Fruit fly (Drosophila melanogaster) whole organism, embryonic: ENCODE measurements around the gene CG3032.

Experiments
- Bgb ChIP-seq: fragments of 200-800 bp; sonication (Bioruptor generic); IDR thresholded peaks from 2 replicates; pipeline ENCODE4 v1.3.6; 2022; ENCODE audit warnings: missing biosample characterization, missing genetic modification characterization; ENCODE audit not compliant: partially characterized antibody
- CG10565 ChIP-seq: fragments of 200-800 bp; sonication (Bioruptor generic); optimal IDR thresholded peaks from 3 replicates; lab custom pipeline; 2016; ENCODE audit warnings: missing biosample characterization, mild to moderate bottlenecking, missing genetic modification characterization
- CG10654 ChIP-seq: fragments of 200-800 bp; sonication (Bioruptor generic); optimal IDR thresholded peaks from 2 replicates; lab custom pipeline; 2016; ENCODE audit warnings: missing biosample characterization, missing genetic modification characterization
- CG11723 ChIP-seq: fragments of 200-800 bp; sonication (Bioruptor generic); optimal IDR thresholded peaks from 2 replicates; lab custom pipeline; 2017; ENCODE audit warnings: missing biosample characterization, mild to moderate bottlenecking, missing genetic modification characterization
- CG12155 ChIP-seq: fragments of 200-800 bp; sonication (Bioruptor generic); optimal IDR thresholded peaks from 3 replicates; lab custom pipeline; 2016; ENCODE audit warnings: missing biosample characterization, missing genetic modification characterization
- CG12659 ChIP-seq: fragments of 200-800 bp; sonication (Bioruptor generic); optimal IDR thresholded peaks from 3 replicates; lab custom pipeline; 2017; ENCODE audit warnings: mild to moderate bottlenecking, missing biosample characterization, missing genetic modification reagents, missing genetic modification characterization
- CG12744 ChIP-seq: fragments of 200-800 bp; sonication (Bioruptor generic); optimal IDR thresholded peaks from 2 replicates; lab custom pipeline; 2016; ENCODE audit warnings: missing biosample characterization, missing genetic modification characterization
- CG14965 ChIP-seq: fragments of 200-800 bp; sonication (Bioruptor generic); optimal IDR thresholded peaks from 2 replicates; lab custom pipeline; 2016; ENCODE audit warnings: missing biosample characterization, missing genetic modification characterization, borderline replicate concordance
- CG15696 ChIP-seq: fragments of 200-800 bp; sonication (Bioruptor generic); optimal IDR thresholded peaks from 2 replicates; lab custom pipeline; 2019; ENCODE audit warnings: missing biosample characterization, mild to moderate bottlenecking, missing genetic modification characterization, moderate library complexity
- CG2116 ChIP-seq: fragments of 200-800 bp; sonication (Bioruptor generic); optimal IDR thresholded peaks from 3 replicates; lab custom pipeline; 2018; ENCODE audit warnings: missing biosample characterization, mild to moderate bottlenecking, missing genetic modification characterization
- CG2199 ChIP-seq: fragments of 200-800 bp; sonication (Bioruptor generic); IDR thresholded peaks from 3 replicates; pipeline ENCODE4 v1.3.6; 2022; ENCODE audit warnings: missing biosample characterization, missing genetic modification characterization
- CG2678 ChIP-seq: fragments of 200-800 bp; sonication (Bioruptor generic); optimal IDR thresholded peaks from 3 replicates; lab custom pipeline; 2019; ENCODE audit warnings: missing biosample characterization, mild to moderate bottlenecking, missing genetic modification characterization, moderate library complexity
- CG30020 ChIP-seq: fragments of 200-800 bp; optimal IDR thresholded peaks from 2 replicates; lab custom pipeline; 2019; ENCODE audit warnings: missing biosample characterization, mild to moderate bottlenecking, missing genetic modification characterization, moderate library complexity
- CG3065 ChIP-seq: fragments of 200-800 bp; sonication (Bioruptor generic); optimal IDR thresholded peaks from 2 replicates; lab custom pipeline; 2016; ENCODE audit warnings: missing biosample characterization, missing genetic modification characterization
- CG3163 ChIP-seq: fragments of 200-800 bp; sonication (Bioruptor generic); optimal IDR thresholded peaks from 3 replicates; lab custom pipeline; 2016; ENCODE audit warnings: missing biosample characterization, missing genetic modification characterization
- CG4328 ChIP-seq: fragments of 200-800 bp; sonication (Bioruptor generic); optimal IDR thresholded peaks from 3 replicates; lab custom pipeline; 2017; ENCODE audit warnings: missing biosample characterization, missing genetic modification reagents, missing genetic modification characterization
- CG5180 ChIP-seq: fragments of 200-800 bp; sonication (Bioruptor generic); optimal IDR thresholded peaks from 3 replicates; lab custom pipeline; 2017; ENCODE audit warnings: missing biosample characterization, missing genetic modification characterization, mild to moderate bottlenecking, moderate library complexity, missing genetic modification reagents
- CG5953 ChIP-seq: fragments of 200-800 bp; sonication (Bioruptor generic); IDR thresholded peaks from 2 replicates; pipeline ENCODE4 v1.3.6; 2022; ENCODE audit warnings: missing biosample characterization, missing genetic modification characterization
- CG6272 ChIP-seq: fragments of 200-800 bp; sonication (Bioruptor generic); IDR thresholded peaks from 2 replicates; pipeline ENCODE4 v1.3.6; 2022; ENCODE audit warnings: missing biosample characterization, missing genetic modification characterization
- CG6654 ChIP-seq: fragments of 200-800 bp; sonication (Bioruptor generic); optimal IDR thresholded peaks from 2 replicates; lab custom pipeline; 2017; ENCODE audit warnings: missing biosample characterization, mild to moderate bottlenecking, missing genetic modification characterization
- CG8290 ChIP-seq, 3 experiments: fragments of 200-800 bp; sonication (Bioruptor generic); optimal IDR thresholded peaks; 2 replicates each; lab custom pipeline; 2016 to 2019; ENCODE audit warnings: missing biosample characterization in 3 of 3, missing genetic modification characterization in 3 of 3, mild to moderate bottlenecking in 2 of 3, moderate library complexity in 1 of 3
- CG9817 ChIP-seq: fragments of 200-800 bp; sonication (Bioruptor generic); optimal IDR thresholded peaks from 2 replicates; lab custom pipeline; 2018; ENCODE audit warnings: missing biosample characterization, mild to moderate bottlenecking, missing genetic modification characterization, moderate library complexity
- CHES-1-like ChIP-seq: fragments of 200-800 bp; sonication (Bioruptor generic); optimal IDR thresholded peaks from 2 replicates; lab custom pipeline; 2016; ENCODE audit warnings: missing biosample characterization, missing genetic modification characterization
- HHEX ChIP-seq: fragments of 200-800 bp; sonication (Bioruptor generic); optimal IDR thresholded peaks from 3 replicates; lab custom pipeline; 2017; ENCODE audit warnings: missing biosample characterization, mild to moderate bottlenecking, missing genetic modification characterization, missing genetic modification reagents
- Hsf ChIP-seq: fragments of 200-800 bp; sonication (Bioruptor generic); optimal IDR thresholded peaks from 3 replicates; lab custom pipeline; 2016; ENCODE audit warnings: missing biosample characterization, missing genetic modification characterization
- Mad ChIP-seq: fragments of 200-800 bp; sonication (Bioruptor generic); optimal IDR thresholded peaks from 2 replicates; lab custom pipeline; 2016; ENCODE audit warnings: missing biosample characterization, missing genetic modification characterization
- NK7.1 ChIP-seq: fragments of 200-800 bp; sonication (Bioruptor generic); optimal IDR thresholded peaks from 3 replicates; lab custom pipeline; 2016; ENCODE audit warnings: missing biosample characterization, missing genetic modification characterization
- Nf-YC ChIP-seq: fragments of 200-800 bp; optimal IDR thresholded peaks from 3 replicates; lab custom pipeline; 2019; ENCODE audit warnings: missing biosample characterization, mild to moderate bottlenecking, missing genetic modification characterization, moderate library complexity
- Ptx1 ChIP-seq: fragments of 200-800 bp; sonication (Bioruptor generic); IDR thresholded peaks from 2 replicates; pipeline ENCODE4 v1.3.6; 2022; ENCODE audit warnings: missing biosample characterization, missing genetic modification characterization
- Taf1 ChIP-seq: fragments of 200-800 bp; sonication (Bioruptor generic); IDR thresholded peaks from 2 replicates; pipeline ENCODE4 v1.3.6; 2022; ENCODE audit warnings: missing biosample characterization, missing genetic modification characterization
- ab ChIP-seq: fragments of 200-800 bp; sonication (Bioruptor generic); optimal IDR thresholded peaks from 2 replicates; lab custom pipeline; 2016; ENCODE audit warnings: missing biosample characterization, missing genetic modification characterization
- ci ChIP-seq: fragments of 200-800 bp; sonication (Bioruptor generic); IDR thresholded peaks from 3 replicates; pipeline ENCODE4 v1.3.6; 2022; ENCODE audit warnings: missing biosample characterization, missing genetic modification characterization
- dysf ChIP-seq: fragments of 200-800 bp; sonication (Bioruptor generic); IDR thresholded peaks from 3 replicates; pipeline ENCODE4 v1.3.6; 2022; ENCODE audit warnings: missing biosample characterization, missing genetic modification characterization
- ewg ChIP-seq: fragments of 200-800 bp; sonication (Bioruptor generic); optimal IDR thresholded peaks from 3 replicates; lab custom pipeline; 2017; ENCODE audit warnings: mild to moderate bottlenecking, missing biosample characterization, missing genetic modification reagents, missing genetic modification characterization
- gcm2 ChIP-seq: fragments of 200-800 bp; sonication (Bioruptor generic); optimal IDR thresholded peaks from 2 replicates; lab custom pipeline; 2016; ENCODE audit warnings: missing biosample characterization, missing genetic modification characterization
- gfzf ChIP-seq: fragments of 200-800 bp; sonication (Bioruptor generic); optimal IDR thresholded peaks from 2 replicates; lab custom pipeline; 2016; ENCODE audit warnings: missing biosample characterization, mild to moderate bottlenecking, missing genetic modification characterization, moderate library complexity
- gsb-n ChIP-seq: fragments of 200-800 bp; sonication (Bioruptor generic); optimal IDR thresholded peaks from 3 replicates; lab custom pipeline; 2018; ENCODE audit warnings: missing biosample characterization, mild to moderate bottlenecking, missing genetic modification characterization
- hkb ChIP-seq, 2 experiments: fragments of 200-800 bp in 1 of 2; fragments of >200 bp in 1 of 2; sonication (Bioruptor generic) in 1 of 2; IDR thresholded peaks in 1 of 2; optimal IDR thresholded peaks in 1 of 2; 2 replicates each; pipeline versions ENCODE4 v1.3.6 to Lab custom; 2017 to 2022; ENCODE audit warnings: missing biosample characterization in 1 of 2, missing genetic modification characterization in 1 of 2
- ind ChIP-seq: fragments of 200-800 bp; sonication (Bioruptor generic); optimal IDR thresholded peaks from 3 replicates; lab custom pipeline; 2016; ENCODE audit warnings: missing biosample characterization, missing genetic modification characterization
- insv ChIP-seq, 2 experiments: fragments of 200-800 bp; sonication (Bioruptor generic); optimal IDR thresholded peaks; 3 replicates each; lab custom pipeline; 2016 to 2018; ENCODE audit warnings: missing biosample characterization in 2 of 2, missing genetic modification characterization in 2 of 2
- kah ChIP-seq: fragments of 200-800 bp; sonication (Bioruptor generic); optimal IDR thresholded peaks from 2 replicates; lab custom pipeline; 2018; ENCODE audit warnings: missing biosample characterization, mild to moderate bottlenecking, missing genetic modification characterization
- run ChIP-seq: fragments of 200-800 bp; sonication (Bioruptor generic); optimal IDR thresholded peaks from 3 replicates; lab custom pipeline; 2018; ENCODE audit warnings: missing biosample characterization, mild to moderate bottlenecking, missing genetic modification characterization
- salm ChIP-seq: fragments of 200-800 bp; sonication (Bioruptor generic); optimal IDR thresholded peaks from 2 replicates; lab custom pipeline; 2018; ENCODE audit warnings: missing biosample characterization, mild to moderate bottlenecking, missing genetic modification characterization
- schlank ChIP-seq: fragments of 200-800 bp; sonication (Bioruptor generic); optimal IDR thresholded peaks from 2 replicates; lab custom pipeline; 2018; ENCODE audit warnings: missing biosample characterization, mild to moderate bottlenecking, missing genetic modification characterization
- sd ChIP-seq: fragments of 200-800 bp; sonication (Bioruptor generic); optimal IDR thresholded peaks from 3 replicates; lab custom pipeline; 2018; ENCODE audit warnings: missing biosample characterization, mild to moderate bottlenecking, missing genetic modification characterization, moderate library complexity
- stc ChIP-seq: fragments of 200-800 bp; sonication (Bioruptor generic); IDR thresholded peaks from 2 replicates; pipeline ENCODE4 v1.3.6; 2022; ENCODE audit warnings: missing biosample characterization, missing genetic modification characterization
- tin ChIP-seq: fragments of 200-800 bp; sonication (Bioruptor generic); optimal IDR thresholded peaks from 3 replicates; lab custom pipeline; 2016; ENCODE audit warnings: missing biosample characterization, missing genetic modification characterization
- vvl ChIP-seq: fragments of 200-800 bp; sonication (Bioruptor generic); IDR thresholded peaks from 2 replicates; pipeline ENCODE4 v1.3.6; 2022; ENCODE audit warnings: missing biosample characterization, missing genetic modification characterization
- zen2 ChIP-seq: fragments of 200-800 bp; sonication (Bioruptor generic); IDR thresholded peaks from 3 replicates; pipeline ENCODE4 v1.3.6; 2022; ENCODE audit warnings: missing biosample characterization, missing genetic modification characterization; ENCODE audit not compliant: partially characterized antibody
- zfh1 ChIP-seq: fragments of 200-800 bp; sonication (Bioruptor generic); IDR thresholded peaks from 3 replicates; pipeline ENCODE4 v1.3.6; 2022; ENCODE audit warnings: missing biosample characterization, missing genetic modification characterization

Gene CG3032

DNA sequence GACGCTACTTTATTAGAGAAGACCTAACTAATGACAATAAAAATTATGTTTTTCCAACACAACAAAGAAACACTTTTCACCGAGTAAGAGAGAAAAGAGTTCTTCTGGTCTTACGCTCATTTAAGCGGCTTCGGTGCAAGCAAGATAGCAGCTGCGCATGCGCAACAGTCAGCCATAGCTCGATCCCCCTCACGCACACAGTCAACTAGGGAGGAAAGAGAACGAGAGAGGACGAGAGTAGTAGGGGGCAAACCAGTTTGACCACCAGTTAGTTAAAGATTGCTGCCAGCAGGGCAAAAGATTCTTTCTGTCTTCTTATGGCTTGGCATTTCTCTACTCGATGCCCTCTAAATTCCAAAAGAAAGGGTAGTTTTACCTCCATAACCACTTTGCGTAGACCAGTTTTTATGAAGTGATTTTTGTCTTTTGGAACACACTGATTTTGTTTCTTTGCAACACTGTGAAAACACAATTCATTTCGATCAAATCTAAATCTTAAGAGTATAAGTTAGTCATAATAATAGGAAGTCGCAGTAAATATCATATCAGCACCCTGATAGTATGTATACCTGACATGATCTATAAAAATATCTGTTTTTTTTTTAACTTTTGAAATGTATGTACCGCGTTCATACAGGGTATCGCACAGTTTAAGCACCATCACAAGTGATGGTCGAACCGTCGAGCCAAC lies 13.1 kb downstream of the CG3032 start (continued):
- TF ChIP-seq gfzf (GFP tag; lab: Kevin White, UChicago) (no peak), Mad (GFP tag; lab: Kevin White, UChicago) (no peak), ind (GFP tag; lab: Kevin White, UChicago) (peak; percentile 54), CG9817 (no peak), ab (no peak), CG11723 (no peak), hkb (optimal IDR thresholded peaks at IDR 0.05; lab: Kevin White, UChicago) (no peak), hkb (GFP tag; IDR thresholded peaks at IDR 0.05; lab: Robert Waterston, UW) (no peak), CG15696 (tag; lab: Kevin White, UChicago) (peak; percentile 38), tin (GFP tag; lab: Kevin White, UChicago) (peak; percentile 16), kah (GFP tag; lab: Kevin White, UChicago) (no peak), CG14965 (GFP tag; lab: Kevin White, UChicago) (no peak), dysf (no peak), CG4328 (no peak), schlank (tag; lab: Kevin White, UChicago) (no peak), CG2116 (no peak), CG2678 (tag; lab: Kevin White, UChicago) (peak; percentile 49), Taf1 (GFP tag; lab: Robert Waterston, UW) (no peak), Bgb (GFP tag; lab: Robert Waterston, UW) (peak; percentile 8; the same call in 1 of the 2 replicates), CG12155 (GFP tag; lab: Kevin White, UChicago) (peak; percentile 43), CHES-1-like (GFP tag; lab: Kevin White, UChicago) (no peak), zfh1 (GFP tag; lab: Robert Waterston, UW) (no peak), insv (GFP tag; optimal IDR thresholded peaks at IDR 0.05; lab: Kevin White, UChicago) (no peak), CG8290 (GFP tag; optimal IDR thresholded peaks at IDR 0.05; lab: Kevin White, UChicago) (no peak), CG8290 (tag; optimal IDR thresholded peaks at IDR 0.05; lab: Kevin White, UChicago) (no peak), CG2199 (GFP tag; lab: Robert Waterston, UW) (0 out of 3 replicates have a peak, but pooled peaks have one; percentile 25), stc (GFP tag; lab: Robert Waterston, UW) (0 out of 2 replicates have a peak, but pooled peaks have one; percentile 11), NK7.1 (GFP tag; lab: Kevin White, UChicago) (no peak), HHEX (GFP tag; lab: Kevin White, UChicago) (no peak), CG5180 (GFP tag; lab: Kevin White, UChicago) (peak; percentile 25), CG30020 (tag; lab: Kevin White, UChicago) (no peak), CG3163 (GFP tag; lab: Kevin White, UChicago) (no peak), Hsf (GFP tag; lab: Kevin White, UChicago) (no peak), gcm2 (GFP tag; lab: Kevin White, UChicago) (no peak), CG10654 (no peak), CG6654 (no peak), CG3065 (GFP tag; lab: Kevin White, UChicago) (no peak), sd (tag; lab: Kevin White, UChicago) (peak; percentile 46), zen2 (GFP tag; lab: Robert Waterston, UW) (no peak)
- TF ChIP-seq, all 482 proteins: peak for 66

DNA sequence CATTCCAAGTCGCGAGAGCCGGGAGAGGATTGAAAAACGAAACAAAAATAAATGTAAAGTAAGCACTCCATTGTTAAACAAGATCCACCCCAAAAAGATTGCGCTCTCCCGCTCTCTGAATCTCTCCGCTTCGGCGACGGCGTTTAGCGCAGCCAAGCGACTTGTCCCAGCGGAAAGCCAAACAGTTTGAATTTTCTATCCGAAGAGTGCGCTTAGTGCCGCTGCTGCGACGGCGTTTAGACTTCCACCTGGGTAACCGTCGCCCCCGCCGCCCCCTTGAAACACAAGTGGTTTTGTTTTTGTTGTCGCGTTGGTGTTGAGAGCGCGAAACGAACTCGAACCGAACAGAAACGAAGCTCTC lies 15.2 kb downstream of the CG3032 start, which contains the start of gene Inx2:
Gene Inx2, plus strand, starts transcription at position 181 of the 361 bp plus-strand sequence.
- no peak; the same call in 1 of the 2 replicates for TF ChIP-seq CG5953 (GFP tag; lab: Robert Waterston, UW)
- TF ChIP-seq salm (tag; lab: Kevin White, UChicago): no peak
- TF ChIP-seq ewg (GFP tag; lab: Kevin White, UChicago): peak; percentile 21
- TF ChIP-seq run (tag; lab: Kevin White, UChicago): no peak
- no peak for TF ChIP-seq CG6272
- TF ChIP-seq CG12659: peak; percentile 9
- no peak for TF ChIP-seq CG12744 (GFP tag; lab: Kevin White, UChicago)
- TF ChIP-seq ci (GFP tag; lab: Robert Waterston, UW): peak; percentile 85
- no peak for TF ChIP-seq CG10565 (GFP tag; lab: Kevin White, UChicago)
- TF ChIP-seq vvl: peak; percentile 58; the same call in 1 of the 2 replicates
- TF ChIP-seq Ptx1 (GFP tag; lab: Robert Waterston, UW): 0 out of 2 replicates have a peak, but pooled peaks have one; percentile 11
- peak; percentile 43 for TF ChIP-seq Nf-YC (tag; lab: Kevin White, UChicago)
- peak; percentile 10 for TF ChIP-seq gsb-n (tag; lab: Kevin White, UChicago)
